Fruit fly (Drosophila melanogaster): ENCODE results near the gene CG1077.

The CG1077 gene

DNA sequence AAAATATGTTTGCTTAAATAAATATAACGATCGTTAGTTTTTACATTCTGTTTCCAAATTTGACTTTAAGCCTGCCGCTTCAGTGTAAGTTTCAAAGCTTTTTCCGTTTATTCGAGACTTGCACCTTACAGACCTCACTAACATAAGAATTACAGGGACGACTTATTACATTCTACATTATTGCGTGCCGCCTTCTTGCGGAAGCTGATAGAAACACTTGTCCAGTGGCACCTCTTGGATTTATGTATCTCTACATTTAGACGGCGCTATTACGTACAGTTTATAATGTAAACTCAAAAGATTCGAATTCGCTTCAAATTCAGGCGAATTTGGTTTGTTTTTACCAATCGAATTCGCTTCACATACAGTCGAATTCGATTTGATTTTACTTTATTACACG lies 3.5 kb downstream of the CG1077 start (continued):
- TF ChIP-seq CG15696 (tag; optimal IDR thresholded peaks at IDR 0.05) (peak; percentile 28), CG15011 (GFP tag; optimal IDR thresholded peaks at IDR 0.05) (no peak), seq (GFP tag; IDR thresholded peaks at IDR 0.05) (no peak), CG9437 (GFP tag; optimal IDR thresholded peaks at IDR 0.05) (no peak), Rx (GFP tag; IDR thresholded peaks at IDR 0.05) (no peak), sens (GFP tag) (peak; percentile 49), CG14014 (GFP tag; IDR thresholded peaks at IDR 0.05) (no peak), Lhr (GFP tag; optimal IDR thresholded peaks at IDR 0.05) (peak; percentile 80), Atf-2 (GFP tag; optimal IDR thresholded peaks at IDR 0.05) (no peak), unpg (GFP tag; optimal IDR thresholded peaks at IDR 0.05) (no peak), BEAF-32 (GFP tag; optimal IDR thresholded peaks at IDR 0.05) (no peak), fd3F (GFP tag; optimal IDR thresholded peaks at IDR 0.05) (no peak), CG9727 (GFP tag; optimal IDR thresholded peaks at IDR 0.05) (no peak), Kr (GFP tag; optimal IDR thresholded peaks at IDR 0.05) (no peak), PHDP (tag; optimal IDR thresholded peaks at IDR 0.05) (no peak), Usf (GFP tag; optimal IDR thresholded peaks at IDR 0.05) (no peak), CG3407 (GFP tag; optimal IDR thresholded peaks at IDR 0.05) (no peak), E2f1 (GFP tag; IDR thresholded peaks at IDR 0.05) (no peak), dysf (GFP tag; IDR thresholded peaks at IDR 0.05) (no peak), ttk (GFP tag; IDR thresholded peaks at IDR 0.05) (no peak), Dfd (GFP tag; optimal IDR thresholded peaks at IDR 0.05) (no peak), pita (GFP tag; optimal IDR thresholded peaks at IDR 0.05) (peak; percentile 65), Sry-δ (GFP tag; optimal IDR thresholded peaks at IDR 0.05) (peak; percentile 2), lola (GFP tag; optimal IDR thresholded peaks at IDR 0.05) (no peak), CG15514 (GFP tag; optimal IDR thresholded peaks at IDR 0.05) (no peak), Fer3 (tag; optimal IDR thresholded peaks at IDR 0.05) (no peak), CG34224 (GFP tag; IDR thresholded peaks at IDR 0.05; ENCODE audit: partially characterized antibody) (no peak), Dbx (GFP tag; IDR thresholded peaks at IDR 0.05) (peak; percentile 54; the same call in 2 of the 3 replicates), CG6254 (GFP tag; optimal IDR thresholded peaks at IDR 0.05) (no peak), CG3838 (GFP tag; optimal IDR thresholded peaks at IDR 0.05) (no peak), CG13775 (GFP tag; optimal IDR thresholded peaks at IDR 0.05) (no peak), hth (optimal IDR thresholded peaks at IDR 0.05) (no peak), CG14965 (GFP tag; optimal IDR thresholded peaks at IDR 0.05; ENCODE audit: borderline replicate concordance) (no peak), dm (GFP tag; optimal IDR thresholded peaks at IDR 0.05) (no peak), CG13296 (GFP tag; optimal IDR thresholded peaks at IDR 0.05) (no peak), emc (GFP tag; optimal IDR thresholded peaks at IDR 0.05) (no peak), psq (GFP tag; optimal IDR thresholded peaks at IDR 0.05) (no peak), stc (GFP tag; IDR thresholded peaks at IDR 0.05) (no peak), nmo (GFP tag; optimal IDR thresholded peaks at IDR 0.05) (peak; percentile 19), exex (tag; optimal IDR thresholded peaks at IDR 0.05) (no peak), CG8765 (GFP tag; IDR thresholded peaks at IDR 0.05) (no peak), en (GFP tag; optimal IDR thresholded peaks at IDR 0.05) (no peak), wor (GFP tag; IDR thresholded peaks at IDR 0.05) (no peak), CG1024 (GFP tag; IDR thresholded peaks at IDR 0.05) (no peak), Bteb2 (GFP tag; optimal IDR thresholded peaks at IDR 0.05) (peak; percentile 17), CG18262 (tag; optimal IDR thresholded peaks at IDR 0.05) (no peak), CG2712 (tag; optimal IDR thresholded peaks at IDR 0.05) (peak; percentile 36), HLHmδ (GFP tag; optimal IDR thresholded peaks at IDR 0.05) (no peak), Hey (tag; optimal IDR thresholded peaks at IDR 0.05) (no peak), kah (GFP tag; optimal IDR thresholded peaks at IDR 0.05) (no peak), Ets97D (GFP tag; optimal IDR thresholded peaks at IDR 0.05) (peak; percentile 13), ato (GFP tag; IDR thresholded peaks at IDR 0.05; ENCODE audit: partially characterized antibody) (no peak)

Measured in whole organism, embryonic.